Worm (Caenorhabditis elegans): Measurements from ENCODE around the gene B0252.1.
A peak's percentile ranks its signal among the peaks of the same experiment; 100 is the strongest.

B0252.1 gene

ce11 chrII:6888211-6888610, 31.3 kb upstream of the B0252.1 start (continued):
- TF ChIP-seq nhr-76 (tag; optimal IDR thresholded peaks at IDR 0.05) (peak; percentile 8), Y48G9A.11 (GFP tag; IDR thresholded peaks at IDR 0.05) (0 out of 2 replicates have a peak, but pooled peaks have one; percentile 45), F37D6.2 (tag; optimal IDR thresholded peaks at IDR 0.05) (no peak), nhr-11 (tag; optimal IDR thresholded peaks at IDR 0.05) (no peak), lsy-2 (tag; optimal IDR thresholded peaks at IDR 0.05) (peak; percentile 52 to 70), dmd-9 (GFP tag; IDR thresholded peaks at IDR 0.05) (0 out of 2 replicates have a peak, but pooled peaks have one; percentile 3), mxl-2 (GFP tag; conservative IDR thresholded peaks at IDR 0.05) (no peak), zag-1 (tag; optimal IDR thresholded peaks at IDR 0.05) (no peak), mes-2 (tag; optimal IDR thresholded peaks at IDR 0.05; ENCODE audit: poor library complexity, severe bottlenecking) (peak; percentile 42), egl-27 (tag; optimal IDR thresholded peaks at IDR 0.05) (no peak), nhr-77 (tag; optimal IDR thresholded peaks at IDR 0.05) (peak; percentile 80), lin-15B (tag; optimal IDR thresholded peaks at IDR 0.05) (no peak), R02D3.7 (tag; optimal IDR thresholded peaks at IDR 0.05) (no peak), lim-7 (GFP tag; IDR thresholded peaks at IDR 0.05) (no peak), hmg-1.1 (GFP tag; IDR thresholded peaks at IDR 0.05) (0 out of 2 replicates have a peak, but pooled peaks have one; percentile 32), Y5F2A.4 (GFP tag; optimal IDR thresholded peaks at IDR 0.05) (no peak), pqm-1 (tag; optimal IDR thresholded peaks at IDR 0.05) (peak; percentile 17), lin-38 (GFP tag; IDR thresholded peaks at IDR 0.05) (peak; percentile 44), ceh-28 (tag; optimal IDR thresholded peaks at IDR 0.05) (no peak), aha-1 (tag) (peak; percentile 33), nhr-25 (tag; optimal IDR thresholded peaks at IDR 0.05; ENCODE audit: borderline replicate concordance, insufficient read depth) (no peak), daf-16 (GFP tag; optimal IDR thresholded peaks at IDR 0.05) (peak; percentile 27 to 63), daf-16 (tag; optimal IDR thresholded peaks at IDR 0.05) (peak; percentile 64), rbr-2 (tag; optimal IDR thresholded peaks at IDR 0.05) (peak; percentile 20), mep-1 (tag; optimal IDR thresholded peaks at IDR 0.05) (peak; percentile 90), dve-1 (tag; optimal IDR thresholded peaks at IDR 0.05; ENCODE audit: insufficient read depth) (peak; percentile 88), ctbp-1 (GFP tag; IDR thresholded peaks at IDR 0.05) (no peak), Y75B8A.6 (GFP tag; IDR thresholded peaks at IDR 0.05) (no peak), gei-8 (GFP tag; optimal IDR thresholded peaks at IDR 0.05) (no peak), nhr-41 (GFP tag; IDR thresholded peaks at IDR 0.05) (no peak), nhr-28 (tag; optimal IDR thresholded peaks at IDR 0.05) (peak; percentile 49), T20F7.1 (GFP tag; optimal IDR thresholded peaks at IDR 0.05) (peak; percentile 69)

ce11 chrII:6888661-6889579, 30.6 kb upstream of the B0252.1 start:
- TF ChIP-seq dve-1 (tag; optimal IDR thresholded peaks at IDR 0.05; ENCODE audit: insufficient read depth): no peak
- TF ChIP-seq ZK546.5 (tag; optimal IDR thresholded peaks at IDR 0.05): no peak
- no peak for TF ChIP-seq zfp-2 (tag; optimal IDR thresholded peaks at IDR 0.05)
- TF ChIP-seq D1046.2 (GFP tag; IDR thresholded peaks at IDR 0.05): peak; percentile 71; the same call in 1 of the 2 replicates
- TF ChIP-seq ama-1 (optimal IDR thresholded peaks at IDR 0.05): peak; percentile 76
- no peak for TF ChIP-seq cey-2 (tag; optimal IDR thresholded peaks at IDR 0.05; ENCODE audit: borderline replicate concordance, insufficient read depth)
- TF ChIP-seq mes-2 (tag; optimal IDR thresholded peaks at IDR 0.05; ENCODE audit: poor library complexity, severe bottlenecking): peak; percentile 46
- 0 out of 2 replicates have a peak, but pooled peaks have one; percentile 6 for TF ChIP-seq lin-38 (GFP tag; IDR thresholded peaks at IDR 0.05)
- TF ChIP-seq unc-62 (GFP tag; optimal IDR thresholded peaks at IDR 0.05 in 1 of 2): peak in 1 of 2 experiments; percentile 35
- TF ChIP-seq unc-62 (tag; optimal IDR thresholded peaks at IDR 0.05): no peak
- TF ChIP-seq dmd-8 (GFP tag; IDR thresholded peaks at IDR 0.05): no peak
- TF ChIP-seq saeg-2 (GFP tag; IDR thresholded peaks at IDR 0.05): 0 out of 2 replicates have a peak, but pooled peaks have one; percentile 44
- 0 out of 2 replicates have a peak, but pooled peaks have one; percentile 12 for TF ChIP-seq hmg-1.1 (GFP tag; IDR thresholded peaks at IDR 0.05)
- no peak for TF ChIP-seq F26F4.8 (GFP tag; conservative IDR thresholded peaks at IDR 0.05)
- TF ChIP-seq attf-4 (tag; optimal IDR thresholded peaks at IDR 0.05): no peak
- TF ChIP-seq daf-16 (GFP tag; optimal IDR thresholded peaks at IDR 0.05): no peak
- TF ChIP-seq daf-16 (tag; optimal IDR thresholded peaks at IDR 0.05): peak; percentile 21
- TF ChIP-seq Y75B8A.6 (GFP tag; IDR thresholded peaks at IDR 0.05): peak; percentile 68; the same call in 1 of the 2 replicates
- no peak for TF ChIP-seq fos-1 (tag; optimal IDR thresholded peaks at IDR 0.05)
